Fruit fly (Drosophila melanogaster) whole organism, embryonic: ENCODE data around the gene CG16719.

ENCODE experiments used
- Aef1 ChIP-seq: fragments of 200-800 bp; sonication (Bioruptor generic); IDR thresholded peaks from 3 replicates; pipeline ENCODE4 v1.3.6; 2022; ENCODE audit warnings: missing biosample characterization, missing genetic modification characterization
- CG11456 ChIP-seq: fragments of 200-800 bp; sonication (Bioruptor generic); IDR thresholded peaks from 3 replicates; pipeline ENCODE4 v1.3.6; 2022; ENCODE audit warnings: missing biosample characterization, missing genetic modification characterization
- CG14014 ChIP-seq: fragments of 200-800 bp; sonication (Bioruptor generic); IDR thresholded peaks from 2 replicates; pipeline ENCODE4 v1.3.6; 2022; ENCODE audit warnings: missing biosample characterization, missing genetic modification characterization
- CG14667 ChIP-seq: fragments of 200-800 bp; sonication (Bioruptor generic); IDR thresholded peaks from 2 replicates; pipeline ENCODE4 v1.3.6; 2022; ENCODE audit warnings: missing biosample characterization, missing genetic modification characterization
- CG16779 ChIP-seq: fragments of 200-800 bp; sonication (Bioruptor generic); IDR thresholded peaks from 2 replicates; pipeline ENCODE4 v1.3.6; 2022; ENCODE audit warnings: missing biosample characterization, missing genetic modification characterization
- CG16815 ChIP-seq: fragments of 200-800 bp; sonication (Bioruptor generic); optimal IDR thresholded peaks from 3 replicates; lab custom pipeline; 2017; ENCODE audit warnings: missing biosample characterization, mild to moderate bottlenecking, missing genetic modification characterization
- CG17359 ChIP-seq: fragments of 200-800 bp; sonication (Bioruptor generic); optimal IDR thresholded peaks from 3 replicates; lab custom pipeline; 2018; ENCODE audit warnings: missing biosample characterization, mild to moderate bottlenecking, missing genetic modification characterization, moderate library complexity
- CG17361 ChIP-seq: fragments of 200-800 bp; sonication (Bioruptor generic); IDR thresholded peaks from 3 replicates; pipeline ENCODE4 v1.3.6; 2022; ENCODE audit warnings: missing biosample characterization, missing genetic modification characterization
- CG17385 ChIP-seq: fragments of 200-800 bp; sonication (Bioruptor generic); optimal IDR thresholded peaks from 3 replicates; lab custom pipeline; 2018; ENCODE audit warnings: missing biosample characterization, mild to moderate bottlenecking, missing genetic modification characterization
- CG18262 ChIP-seq: fragments of 200-800 bp; optimal IDR thresholded peaks from 3 replicates; lab custom pipeline; 2019; ENCODE audit warnings: missing biosample characterization, mild to moderate bottlenecking, missing genetic modification characterization, moderate library complexity
- CG2120 ChIP-seq: fragments of 200-800 bp; sonication (Bioruptor generic); optimal IDR thresholded peaks from 3 replicates; lab custom pipeline; 2016; ENCODE audit warnings: missing biosample characterization, missing genetic modification characterization
- CG3065 ChIP-seq: fragments of 200-800 bp; sonication (Bioruptor generic); optimal IDR thresholded peaks from 2 replicates; lab custom pipeline; 2016; ENCODE audit warnings: missing biosample characterization, missing genetic modification characterization
- CG3838 ChIP-seq: fragments of 200-800 bp; sonication (Bioruptor generic); optimal IDR thresholded peaks from 3 replicates; lab custom pipeline; 2016; ENCODE audit warnings: missing biosample characterization, missing genetic modification characterization
- CG3995 ChIP-seq: fragments of 200-800 bp; sonication (Bioruptor generic); optimal IDR thresholded peaks from 3 replicates; lab custom pipeline; 2016; ENCODE audit warnings: missing biosample characterization, missing genetic modification characterization
- CG4328 ChIP-seq: fragments of 200-800 bp; sonication (Bioruptor generic); optimal IDR thresholded peaks from 3 replicates; lab custom pipeline; 2017; ENCODE audit warnings: missing biosample characterization, missing genetic modification reagents, missing genetic modification characterization
- CG4424 ChIP-seq: fragments of 200-800 bp; sonication (Bioruptor generic); optimal IDR thresholded peaks from 3 replicates; lab custom pipeline; 2016; ENCODE audit warnings: missing biosample characterization, missing genetic modification characterization
- CG4730 ChIP-seq: fragments of 200-800 bp; sonication (Bioruptor generic); IDR thresholded peaks from 2 replicates; pipeline ENCODE4 v1.3.6; 2022; ENCODE audit warnings: missing biosample characterization, missing genetic modification characterization
- CG4854 ChIP-seq: fragments of 200-800 bp; sonication (Bioruptor generic); optimal IDR thresholded peaks from 2 replicates; lab custom pipeline; 2016; ENCODE audit warnings: missing biosample characterization, missing genetic modification characterization, inconsistent platforms
- CG5180 ChIP-seq: fragments of 200-800 bp; sonication (Bioruptor generic); optimal IDR thresholded peaks from 3 replicates; lab custom pipeline; 2017; ENCODE audit warnings: missing biosample characterization, missing genetic modification characterization, mild to moderate bottlenecking, moderate library complexity, missing genetic modification reagents
- CG7357 ChIP-seq: fragments of 200-800 bp; sonication (Bioruptor generic); IDR thresholded peaks from 3 replicates; pipeline ENCODE4 v1.3.6; 2022; ENCODE audit warnings: missing biosample characterization, missing genetic modification characterization
- Dbx ChIP-seq: fragments of 200-800 bp; sonication (Bioruptor generic); IDR thresholded peaks from 3 replicates; pipeline ENCODE4 v1.3.6; 2022; ENCODE audit warnings: missing biosample characterization, missing genetic modification characterization
- Deaf1 ChIP-seq: fragments of 200-800 bp; optimal IDR thresholded peaks from 3 replicates; lab custom pipeline; 2019; ENCODE audit warnings: missing biosample characterization, mild to moderate bottlenecking, missing genetic modification characterization, moderate library complexity
- Doc3 ChIP-seq: fragments of 200-800 bp; sonication (Bioruptor generic); IDR thresholded peaks from 3 replicates; pipeline ENCODE4 v1.3.6; 2022; ENCODE audit warnings: missing biosample characterization, missing genetic modification characterization; ENCODE audit not compliant: partially characterized antibody
- Ets65A ChIP-seq: fragments of 200-800 bp; sonication (Bioruptor generic); peaks from one replicate; lab custom pipeline; 2016; ENCODE audit warnings: missing biosample characterization, missing genetic modification characterization
- Ets97D ChIP-seq: fragments of 200-800 bp; sonication (Bioruptor generic); optimal IDR thresholded peaks from 3 replicates; lab custom pipeline; 2016; ENCODE audit warnings: missing biosample characterization, missing genetic modification characterization
- Mad ChIP-seq: fragments of 200-800 bp; sonication (Bioruptor generic); optimal IDR thresholded peaks from 2 replicates; lab custom pipeline; 2016; ENCODE audit warnings: missing biosample characterization, missing genetic modification characterization
- Pdp1 ChIP-seq, 2 experiments: fragments of 200-800 bp; sonication (Bioruptor generic); optimal IDR thresholded peaks; 3 replicates each; lab custom pipeline; 2016; ENCODE audit warnings: missing biosample characterization in 2 of 2, missing genetic modification characterization in 2 of 2, mild to moderate bottlenecking in 1 of 2, moderate library complexity in 1 of 2
- Sry-δ ChIP-seq: fragments of 200-800 bp; sonication (Bioruptor generic); optimal IDR thresholded peaks from 2 replicates; lab custom pipeline; 2016; ENCODE audit warnings: missing biosample characterization, missing genetic modification characterization
- amos ChIP-seq: fragments of 200-800 bp; sonication (Bioruptor generic); IDR thresholded peaks from 2 replicates; pipeline ENCODE4 v1.3.6; 2022; ENCODE audit warnings: missing biosample characterization, missing genetic modification characterization; ENCODE audit not compliant: partially characterized antibody
- bowl ChIP-seq: fragments of 200-800 bp; sonication (Bioruptor generic); IDR thresholded peaks from 2 replicates; pipeline ENCODE4 v1.3.6; 2022; ENCODE audit warnings: missing biosample characterization, missing genetic modification characterization
- chif ChIP-seq, 2 experiments: fragments of 200-800 bp; sonication (Bioruptor generic); optimal IDR thresholded peaks; 3 replicates each; lab custom pipeline; 2016; ENCODE audit warnings: missing biosample characterization in 2 of 2, missing genetic modification characterization in 2 of 2
- chn ChIP-seq: fragments of 200-800 bp; sonication (Bioruptor generic); optimal IDR thresholded peaks from 2 replicates; lab custom pipeline; 2016; ENCODE audit warnings: missing biosample characterization, missing genetic modification characterization
- dan ChIP-seq: fragments of 200-800 bp; sonication (Bioruptor generic); IDR thresholded peaks from 2 replicates; pipeline ENCODE4 v1.3.6; 2022; ENCODE audit warnings: missing biosample characterization, missing genetic modification characterization
- dmrt11E ChIP-seq: fragments of 200-800 bp; sonication (Bioruptor generic); optimal IDR thresholded peaks from 3 replicates; lab custom pipeline; 2018; ENCODE audit warnings: missing biosample characterization, mild to moderate bottlenecking, missing genetic modification characterization, moderate library complexity
- gcm ChIP-seq: fragments of 200-800 bp; sonication (Bioruptor generic); optimal IDR thresholded peaks from 2 replicates; lab custom pipeline; 2019; ENCODE audit warnings: missing biosample characterization, mild to moderate bottlenecking, missing genetic modification characterization, moderate library complexity
- hkb ChIP-seq, 2 experiments: fragments of 200-800 bp in 1 of 2; fragments of >200 bp in 1 of 2; sonication (Bioruptor generic) in 1 of 2; IDR thresholded peaks in 1 of 2; optimal IDR thresholded peaks in 1 of 2; 2 replicates each; pipeline versions ENCODE4 v1.3.6 to Lab custom; 2017 to 2022; ENCODE audit warnings: missing biosample characterization in 1 of 2, missing genetic modification characterization in 1 of 2
- ind ChIP-seq: fragments of 200-800 bp; sonication (Bioruptor generic); optimal IDR thresholded peaks from 3 replicates; lab custom pipeline; 2016; ENCODE audit warnings: missing biosample characterization, missing genetic modification characterization
- kay ChIP-seq: fragments of 200-800 bp; sonication (Bioruptor generic); optimal IDR thresholded peaks from 2 replicates; lab custom pipeline; 2016; ENCODE audit warnings: missing biosample characterization, missing genetic modification characterization
- klu ChIP-seq: fragments of 200-800 bp; sonication (Bioruptor generic); IDR thresholded peaks from 2 replicates; pipeline ENCODE4 v1.3.6; 2022; ENCODE audit warnings: missing biosample characterization, missing genetic modification characterization
- knrl ChIP-seq: fragments of 200-800 bp; sonication (Bioruptor generic); IDR thresholded peaks from 3 replicates; pipeline ENCODE4 v1.3.6; 2022; ENCODE audit warnings: missing biosample characterization, missing genetic modification characterization; ENCODE audit not compliant: partially characterized antibody
- prd ChIP-seq, 3 experiments: fragments of >200 bp in 2 of 3; fragments of 200-800 bp in 1 of 3; sonication (Bioruptor generic) in 1 of 3; optimal IDR thresholded peaks in 2 of 3; IDR thresholded peaks in 1 of 3; 2 replicates in 2 of 3; 3 replicates in 1 of 3; pipeline versions ENCODE4 v1.3.6 to Lab custom; 2017 to 2022; ENCODE audit warnings: missing biosample characterization in 1 of 3, missing genetic modification characterization in 1 of 3
- sens ChIP-seq: fragments of 200-800 bp; sonication (Bioruptor generic); peaks from one replicate; lab custom pipeline; 2016; ENCODE audit warnings: missing biosample characterization, missing genetic modification characterization
- shn ChIP-seq: fragments of 200-800 bp; sonication (Bioruptor generic); optimal IDR thresholded peaks from 3 replicates; lab custom pipeline; 2016; ENCODE audit warnings: missing biosample characterization, missing genetic modification characterization
- sna ChIP-seq: fragments of 200-800 bp; sonication (Bioruptor generic); IDR thresholded peaks from 2 replicates; pipeline ENCODE4 v1.3.6; 2022; ENCODE audit warnings: missing biosample characterization, missing genetic modification characterization; ENCODE audit not compliant: partially characterized antibody
- tgo ChIP-seq: fragments of 200-800 bp; sonication (Bioruptor generic); IDR thresholded peaks from 3 replicates; pipeline ENCODE4 v1.3.6; 2022; ENCODE audit warnings: missing biosample characterization, missing genetic modification characterization
- tin ChIP-seq: fragments of 200-800 bp; sonication (Bioruptor generic); optimal IDR thresholded peaks from 3 replicates; lab custom pipeline; 2016; ENCODE audit warnings: missing biosample characterization, missing genetic modification characterization
- trem ChIP-seq: fragments of 200-800 bp; optimal IDR thresholded peaks from 3 replicates; lab custom pipeline; 2019; ENCODE audit warnings: missing biosample characterization, mild to moderate bottlenecking, missing genetic modification characterization, moderate library complexity
- vvl ChIP-seq: fragments of 200-800 bp; sonication (Bioruptor generic); IDR thresholded peaks from 2 replicates; pipeline ENCODE4 v1.3.6; 2022; ENCODE audit warnings: missing biosample characterization, missing genetic modification characterization
- z ChIP-seq: fragments of 200-800 bp; sonication (Bioruptor generic); IDR thresholded peaks from 3 replicates; pipeline ENCODE4 v1.3.6; 2022; ENCODE audit warnings: missing biosample characterization, missing genetic modification characterization
- zen ChIP-seq: fragments of 200-800 bp; sonication (Bioruptor generic); optimal IDR thresholded peaks from 3 replicates; lab custom pipeline; 2018; ENCODE audit warnings: missing biosample characterization, mild to moderate bottlenecking, missing genetic modification characterization, moderate library complexity

The CG16719 gene

dm6 chr3L:9723108-9723507 lies 38.1 kb downstream of the CG16719 start, which contains the start of the genes nbs and defl (continued):
- TF ChIP-seq trem, result peak; percentile 24
- peak; percentile 75 for TF ChIP-seq ind (GFP tag; lab: Kevin White, UChicago)
- peak; percentile 96 for TF ChIP-seq CG3995 (GFP tag; lab: Kevin White, UChicago)
- peak; percentile 86 for TF ChIP-seq CG17361 (GFP tag; lab: Robert Waterston, UW)
- TF ChIP-seq CG17359 (tag; lab: Kevin White, UChicago), result peak; percentile 49
- no peak for TF ChIP-seq Deaf1 (tag; lab: Kevin White, UChicago)
- TF ChIP-seq gcm (GFP tag; lab: Kevin White, UChicago), result no peak
- peak; percentile 65 for TF ChIP-seq CG4424 (GFP tag; lab: Kevin White, UChicago)
- peak; percentile 74 for TF ChIP-seq Aef1 (GFP tag; lab: Robert Waterston, UW)
- TF ChIP-seq CG3838 (GFP tag; lab: Kevin White, UChicago), result peak; percentile 40
- TF ChIP-seq CG4730 (GFP tag; lab: Robert Waterston, UW), result peak; percentile 55
- TF ChIP-seq Ets65A (GFP tag; lab: Kevin White, UChicago), result peak; percentile 95
- no peak for TF ChIP-seq z (GFP tag; lab: Robert Waterston, UW)
- peak; percentile 85 for TF ChIP-seq CG2120 (GFP tag; lab: Kevin White, UChicago)
- peak; percentile 55 for TF ChIP-seq CG4328 (GFP tag; lab: Kevin White, UChicago)
- peak; percentile 94 for TF ChIP-seq CG17385 (GFP tag; lab: Kevin White, UChicago)
- TF ChIP-seq sna, result no peak
- TF ChIP-seq Ets97D, result peak; percentile 48
- peak; percentile 32 for TF ChIP-seq CG3065 (GFP tag; lab: Kevin White, UChicago)
- TF ChIP-seq CG7357, result 0 out of 3 replicates have a peak, but pooled peaks have one; percentile 55
- peak; percentile 58; the same call in 1 of the 3 replicates for TF ChIP-seq CG11456 (GFP tag; lab: Robert Waterston, UW)
- TF ChIP-seq chn, result peak; percentile 46
- peak; percentile 48 for TF ChIP-seq CG4854 (GFP tag; lab: Kevin White, UChicago)
- no peak for TF ChIP-seq hkb (optimal IDR thresholded peaks at IDR 0.05; lab: Kevin White, UChicago)
- peak; percentile 20; the same call in 1 of the 2 replicates for TF ChIP-seq hkb (GFP tag; IDR thresholded peaks at IDR 0.05; lab: Robert Waterston, UW)
- TF ChIP-seq Doc3 (GFP tag; lab: Robert Waterston, UW), result no peak; the same call in 2 of the 3 replicates
- TF ChIP-seq sens (GFP tag; lab: Kevin White, UChicago), result peak; percentile 95
- peak; percentile 44 for TF ChIP-seq shn
- TF ChIP-seq CG18262 (tag; lab: Kevin White, UChicago), result peak; percentile 74
- TF ChIP-seq vvl (GFP tag; lab: Robert Waterston, UW), result peak; percentile 77
- TF ChIP-seq klu (GFP tag; lab: Robert Waterston, UW), result peak; percentile 48; the same call in 1 of the 2 replicates
- TF ChIP-seq dmrt11E (tag; lab: Kevin White, UChicago), result peak; percentile 53
- peak; percentile 59 to 69 for TF ChIP-seq Pdp1 (GFP tag; optimal IDR thresholded peaks at IDR 0.05; lab: Kevin White, UChicago)
- no peak for TF ChIP-seq bowl
- TF ChIP-seq tin (GFP tag; lab: Kevin White, UChicago), result peak; percentile 56
- peak; percentile 19; the same call in 1 of the 2 replicates for TF ChIP-seq amos (GFP tag; lab: Robert Waterston, UW)
- peak; percentile 62 for TF ChIP-seq Mad (GFP tag; lab: Kevin White, UChicago)
- TF ChIP-seq Sry-δ (GFP tag; lab: Kevin White, UChicago), result peak; percentile 50
- TF ChIP-seq dan (GFP tag; lab: Robert Waterston, UW), result no peak
- TF ChIP-seq CG16815 (GFP tag; lab: Kevin White, UChicago), result peak; percentile 45
- peak; percentile 72 for TF ChIP-seq CG14014 (GFP tag; lab: Robert Waterston, UW)
- TF ChIP-seq CG14667, result peak; percentile 76
- no peak for TF ChIP-seq CG5180 (GFP tag; lab: Kevin White, UChicago)
- TF ChIP-seq tgo, result peak; percentile 72; the same call in 2 of the 3 replicates
- TF ChIP-seq kay (GFP tag; lab: Kevin White, UChicago), result peak; percentile 35
- no peak for TF ChIP-seq prd (optimal IDR thresholded peaks at IDR 0.05; lab: Kevin White, UChicago)
- TF ChIP-seq prd (GFP tag; IDR thresholded peaks at IDR 0.05; lab: Robert Waterston, UW), result peak; percentile 84
- TF ChIP-seq chif (GFP tag; optimal IDR thresholded peaks at IDR 0.05; lab: Kevin White, UChicago), result peak; percentile 52 to 69
- no peak for TF ChIP-seq CG16779
- TF ChIP-seq zen (tag; lab: Kevin White, UChicago), result peak; percentile 71
- peak; percentile 59; the same call in 2 of the 3 replicates for TF ChIP-seq knrl (GFP tag; lab: Robert Waterston, UW)
- TF ChIP-seq Dbx (GFP tag; lab: Robert Waterston, UW), result peak; percentile 72
